Fruit fly (Drosophila melanogaster) whole organism, embryonic: Measurements from ENCODE around the gene CG10252.

Experiments used
- BEAF-32 ChIP-seq: fragments of 200-800 bp; sonication (Bioruptor generic); optimal IDR thresholded peaks from 3 replicates; lab custom pipeline; 2017; ENCODE audit warnings: missing biosample characterization, missing genetic modification characterization, mild to moderate bottlenecking, moderate library complexity, missing genetic modification reagents
- CG10321 ChIP-seq: fragments of 200-800 bp; sonication (Bioruptor generic); IDR thresholded peaks from 2 replicates; pipeline ENCODE4 v1.3.6; 2022; ENCODE audit warnings: missing biosample characterization, missing genetic modification characterization
- CG11504 ChIP-seq: fragments of 200-800 bp; sonication (Bioruptor generic); optimal IDR thresholded peaks from 3 replicates; lab custom pipeline; 2019; ENCODE audit warnings: missing biosample characterization, mild to moderate bottlenecking, missing genetic modification characterization, moderate library complexity
- CG12071 ChIP-seq: fragments of 200-800 bp; sonication (Bioruptor generic); optimal IDR thresholded peaks from 3 replicates; lab custom pipeline; 2018; ENCODE audit warnings: missing biosample characterization, mild to moderate bottlenecking, missing genetic modification characterization
- CG12299 ChIP-seq: fragments of 200-800 bp; sonication (Bioruptor generic); optimal IDR thresholded peaks from 2 replicates; lab custom pipeline; 2018; ENCODE audit warnings: missing biosample characterization, mild to moderate bottlenecking, missing genetic modification characterization
- CG14965 ChIP-seq: fragments of 200-800 bp; sonication (Bioruptor generic); optimal IDR thresholded peaks from 2 replicates; lab custom pipeline; 2016; ENCODE audit warnings: missing biosample characterization, missing genetic modification characterization, borderline replicate concordance
- CG15011 ChIP-seq: fragments of 200-800 bp; sonication (Bioruptor generic); optimal IDR thresholded peaks from 3 replicates; lab custom pipeline; 2018; ENCODE audit warnings: missing biosample characterization, mild to moderate bottlenecking, missing genetic modification characterization
- CG15514 ChIP-seq: fragments of 200-800 bp; sonication (Bioruptor generic); optimal IDR thresholded peaks from 3 replicates; lab custom pipeline; 2017; ENCODE audit warnings: missing biosample characterization, missing genetic modification characterization, mild to moderate bottlenecking, moderate library complexity, missing genetic modification reagents
- CG17612 ChIP-seq: fragments of 200-800 bp; sonication (Bioruptor generic); IDR thresholded peaks from 2 replicates; pipeline ENCODE4 v1.3.6; 2022; ENCODE audit warnings: missing biosample characterization, missing genetic modification characterization
- CG18011 ChIP-seq: fragments of 200-800 bp; sonication (Bioruptor generic); optimal IDR thresholded peaks from 2 replicates; lab custom pipeline; 2017; ENCODE audit warnings: missing biosample characterization, missing genetic modification characterization, mild to moderate bottlenecking, moderate library complexity, missing genotype
- CG18764 ChIP-seq: fragments of 200-800 bp; sonication (Bioruptor generic); optimal IDR thresholded peaks from 3 replicates; lab custom pipeline; 2016; ENCODE audit warnings: missing biosample characterization, missing genetic modification characterization
- CG30020 ChIP-seq: fragments of 200-800 bp; optimal IDR thresholded peaks from 2 replicates; lab custom pipeline; 2019; ENCODE audit warnings: missing biosample characterization, mild to moderate bottlenecking, missing genetic modification characterization, moderate library complexity
- CG34376 ChIP-seq: fragments of 200-800 bp; sonication (Bioruptor generic); optimal IDR thresholded peaks from 2 replicates; lab custom pipeline; 2018; ENCODE audit warnings: missing biosample characterization, mild to moderate bottlenecking, missing genetic modification characterization
- CG3726 ChIP-seq: fragments of 200-800 bp; sonication (Bioruptor generic); IDR thresholded peaks from 3 replicates; pipeline ENCODE4, ENCODE4 v1.3.6; 2022; ENCODE audit warnings: missing biosample characterization, missing genetic modification characterization
- CG43689 ChIP-seq: fragments of 200-800 bp; sonication (Bioruptor generic); IDR thresholded peaks from 2 replicates; pipeline ENCODE4 v1.3.6; 2022; ENCODE audit warnings: missing biosample characterization, missing genetic modification characterization
- CG5245 ChIP-seq: fragments of 200-800 bp; sonication (Bioruptor generic); optimal IDR thresholded peaks from 3 replicates; lab custom pipeline; 2016; ENCODE audit warnings: missing biosample characterization, missing genetic modification characterization
- CG7786 ChIP-seq: fragments of 200-800 bp; sonication (Bioruptor generic); optimal IDR thresholded peaks from 2 replicates; lab custom pipeline; 2016; ENCODE audit warnings: missing biosample characterization, missing genetic modification characterization
- CG9727 ChIP-seq: fragments of 200-800 bp; sonication (Bioruptor generic); optimal IDR thresholded peaks from 3 replicates; lab custom pipeline; 2017; ENCODE audit warnings: missing biosample characterization, mild to moderate bottlenecking, missing genetic modification characterization
- CTCF ChIP-seq: fragments of 200-800 bp; sonication (Bioruptor generic); optimal IDR thresholded peaks from 2 replicates; lab custom pipeline; 2017; ENCODE audit warnings: missing biosample characterization, mild to moderate bottlenecking, missing genetic modification characterization, moderate library complexity
- D ChIP-seq, 2 experiments: fragments of 200-800 bp in 1 of 2; fragments of >200 bp in 1 of 2; sonication (Bioruptor generic) in 1 of 2; optimal IDR thresholded peaks; 2 replicates in 1 of 2; 3 replicates in 1 of 2; lab custom pipeline; 2017; ENCODE audit warnings: mild to moderate bottlenecking in 1 of 2, missing biosample characterization in 1 of 2, missing genetic modification characterization in 1 of 2, missing genetic modification reagents in 1 of 2
- Dek ChIP-seq: fragments of 200-800 bp; sonication (Bioruptor generic); optimal IDR thresholded peaks from 3 replicates; lab custom pipeline; 2019; ENCODE audit warnings: missing biosample characterization, mild to moderate bottlenecking, missing genetic modification characterization, moderate library complexity
- Elba2 ChIP-seq: fragments of 200-800 bp; sonication (Bioruptor generic); optimal IDR thresholded peaks from 3 replicates; lab custom pipeline; 2016; ENCODE audit warnings: missing biosample characterization, missing genetic modification characterization
- Ets65A ChIP-seq: fragments of 200-800 bp; sonication (Bioruptor generic); peaks from one replicate; lab custom pipeline; 2016; ENCODE audit warnings: missing biosample characterization, missing genetic modification characterization
- HmgZ ChIP-seq: fragments of 200-800 bp; sonication (Bioruptor generic); optimal IDR thresholded peaks from 2 replicates; lab custom pipeline; 2018; ENCODE audit warnings: missing biosample characterization, mild to moderate bottlenecking, missing genetic modification characterization
- Lim3 ChIP-seq: fragments of 200-800 bp; sonication (Bioruptor generic); IDR thresholded peaks from 2 replicates; pipeline ENCODE4 v1.3.6; 2022; ENCODE audit warnings: missing biosample characterization, missing genetic modification characterization
- Meics ChIP-seq: fragments of 200-800 bp; sonication (Bioruptor generic); optimal IDR thresholded peaks from 2 replicates; lab custom pipeline; 2017; ENCODE audit warnings: missing biosample characterization, mild to moderate bottlenecking, missing genetic modification characterization
- Neu2 ChIP-seq: fragments of 200-800 bp; sonication (Bioruptor generic); optimal IDR thresholded peaks from 3 replicates; lab custom pipeline; 2016; ENCODE audit warnings: missing biosample characterization, missing genetic modification characterization, borderline replicate concordance
- Oli ChIP-seq: fragments of 200-800 bp; sonication (Bioruptor generic); optimal IDR thresholded peaks from 2 replicates; lab custom pipeline; 2018; ENCODE audit warnings: missing biosample characterization, mild to moderate bottlenecking, missing genetic modification characterization, moderate library complexity
- Trl ChIP-seq, 3 experiments: fragments of >200 bp in 2 of 3; fragments of 200-800 bp in 1 of 3; sonication (Bioruptor generic) in 1 of 3; optimal IDR thresholded peaks; 2 replicates in 1 of 3; 3 replicates in 2 of 3; lab custom pipeline; 2016 to 2017; ENCODE audit warnings: missing biosample characterization in 1 of 3, missing genetic modification characterization in 1 of 3
- Vsx1 ChIP-seq: fragments of 200-800 bp; sonication (Bioruptor generic); optimal IDR thresholded peaks from 2 replicates; lab custom pipeline; 2017; ENCODE audit warnings: missing biosample characterization, mild to moderate bottlenecking, missing genetic modification characterization, missing genetic modification reagents
- Xbp1 ChIP-seq: fragments of 200-800 bp; sonication (Bioruptor generic); optimal IDR thresholded peaks from 3 replicates; lab custom pipeline; 2016; ENCODE audit warnings: missing biosample characterization, mild to moderate bottlenecking, missing genetic modification characterization
- cg ChIP-seq: fragments of 200-800 bp; sonication (Bioruptor generic); optimal IDR thresholded peaks from 3 replicates; lab custom pipeline; 2019; ENCODE audit warnings: missing biosample characterization, mild to moderate bottlenecking, missing genetic modification characterization, moderate library complexity
- chinmo ChIP-seq: fragments of 200-800 bp; sonication (Bioruptor generic); IDR thresholded peaks from 4 replicates; pipeline ENCODE4 v1.3.6; 2022; ENCODE audit warnings: missing biosample characterization, missing genetic modification characterization; ENCODE audit not compliant: partially characterized antibody
- disco-r ChIP-seq: fragments of 200-800 bp; sonication (Bioruptor generic); optimal IDR thresholded peaks from 2 replicates; lab custom pipeline; 2016; ENCODE audit warnings: missing biosample characterization, missing genetic modification characterization
- esg ChIP-seq: fragments of 200-800 bp; sonication (Bioruptor generic); conservative IDR thresholded peaks from 2 replicates; pipeline ENCODE4 v1.3.6; 2022; ENCODE audit warnings: missing biosample characterization, missing genetic modification characterization
- eyg ChIP-seq: fragments of 200-800 bp; sonication (Bioruptor generic); optimal IDR thresholded peaks from 3 replicates; lab custom pipeline; 2016; ENCODE audit warnings: missing biosample characterization, missing genetic modification characterization
- fd64A ChIP-seq: fragments of 200-800 bp; sonication (Bioruptor generic); optimal IDR thresholded peaks from 3 replicates; lab custom pipeline; 2018; ENCODE audit warnings: missing biosample characterization, mild to moderate bottlenecking, missing genetic modification characterization
- fu2 ChIP-seq: fragments of 200-800 bp; sonication (Bioruptor generic); optimal IDR thresholded peaks from 2 replicates; lab custom pipeline; 2016; ENCODE audit warnings: missing biosample characterization, missing genetic modification characterization
- her ChIP-seq: fragments of 200-800 bp; sonication (Bioruptor generic); optimal IDR thresholded peaks from 2 replicates; lab custom pipeline; 2016; ENCODE audit warnings: missing biosample characterization, missing genetic modification characterization
- lab ChIP-seq: fragments of 200-800 bp; sonication (Bioruptor generic); optimal IDR thresholded peaks from 3 replicates; lab custom pipeline; 2017; ENCODE audit warnings: missing biosample characterization, missing genetic modification characterization, mild to moderate bottlenecking, moderate library complexity, missing genetic modification reagents
- lilli ChIP-seq: fragments of 200-800 bp; sonication (Bioruptor generic); optimal IDR thresholded peaks from 3 replicates; lab custom pipeline; 2016; ENCODE audit warnings: missing biosample characterization, missing genetic modification characterization
- pb ChIP-seq: fragments of 200-800 bp; sonication (Bioruptor generic); optimal IDR thresholded peaks from 3 replicates; lab custom pipeline; 2016; ENCODE audit warnings: missing biosample characterization, missing genetic modification characterization
- prd ChIP-seq, 3 experiments: fragments of >200 bp in 2 of 3; fragments of 200-800 bp in 1 of 3; sonication (Bioruptor generic) in 1 of 3; optimal IDR thresholded peaks in 2 of 3; IDR thresholded peaks in 1 of 3; 2 replicates in 2 of 3; 3 replicates in 1 of 3; pipeline versions ENCODE4 v1.3.6 to Lab custom; 2017 to 2022; ENCODE audit warnings: missing biosample characterization in 1 of 3, missing genetic modification characterization in 1 of 3
- sens-2 ChIP-seq: fragments of 200-800 bp; sonication (Bioruptor generic); IDR thresholded peaks from 2 replicates; pipeline ENCODE4 v1.3.6; 2022; ENCODE audit warnings: missing biosample characterization, missing genetic modification characterization
- sim ChIP-seq: fragments of 200-800 bp; sonication (Bioruptor generic); IDR thresholded peaks from 2 replicates; pipeline ENCODE4 v1.3.6; 2022; ENCODE audit warnings: missing biosample characterization, missing genetic modification characterization
- slp2 ChIP-seq: fragments of 200-800 bp; sonication (Bioruptor generic); optimal IDR thresholded peaks from 2 replicates; lab custom pipeline; 2016; ENCODE audit warnings: missing biosample characterization, missing genetic modification characterization
- sob ChIP-seq: fragments of 200-800 bp; sonication (Bioruptor generic); IDR thresholded peaks from 2 replicates; pipeline ENCODE4 v1.3.6; 2022; ENCODE audit warnings: missing biosample characterization, missing genetic modification characterization
- ssp ChIP-seq: fragments of 200-800 bp; sonication (Bioruptor generic); IDR thresholded peaks from 2 replicates; pipeline ENCODE4 v1.3.6; 2022; ENCODE audit warnings: missing biosample characterization, missing genetic modification characterization
- tll ChIP-seq, 2 experiments: fragments of 200-800 bp in 1 of 2; fragments of >200 bp in 1 of 2; sonication (Bioruptor generic) in 1 of 2; optimal IDR thresholded peaks; 2 replicates each; lab custom pipeline; 2017 to 2019; ENCODE audit warnings: missing biosample characterization in 2 of 2, missing genetic modification characterization in 2 of 2, mild to moderate bottlenecking in 1 of 2, moderate library complexity in 1 of 2
- trh ChIP-seq: fragments of 200-800 bp; sonication (Bioruptor generic); optimal IDR thresholded peaks from 2 replicates; lab custom pipeline; 2016; ENCODE audit warnings: missing biosample characterization, missing genetic modification characterization

The CG10252 gene

dm6 chr3R:23729066-23729465 lies 33.0 kb upstream of the CG10252 start (continued):
- peak; percentile 19 for TF ChIP-seq fd64A (GFP tag; lab: Kevin White, UChicago)
- TF ChIP-seq tll (GFP tag; optimal IDR thresholded peaks at IDR 0.05; lab: Kevin White, UChicago): peak in 1 of 2 experiments; percentile 74
- TF ChIP-seq trh: no peak
- no peak for TF ChIP-seq prd (optimal IDR thresholded peaks at IDR 0.05; lab: Kevin White, UChicago)
- no peak for TF ChIP-seq prd (GFP tag; IDR thresholded peaks at IDR 0.05; lab: Robert Waterston, UW)
- TF ChIP-seq CG7786: peak; percentile 34
- TF ChIP-seq sob (GFP tag; lab: Robert Waterston, UW): peak; percentile 61; the same call in 1 of the 2 replicates
- TF ChIP-seq CG5245 (GFP tag; lab: Kevin White, UChicago): no peak
- TF ChIP-seq CG43689 (GFP tag; lab: Robert Waterston, UW): no peak
- TF ChIP-seq Elba2: no peak
- peak; percentile 41 for TF ChIP-seq Vsx1
- no peak for TF ChIP-seq CG18011
- no peak for TF ChIP-seq slp2
- peak; percentile 35 for TF ChIP-seq eyg (GFP tag; lab: Kevin White, UChicago)
- no peak for TF ChIP-seq CG11504 (tag; lab: Kevin White, UChicago)
- TF ChIP-seq Oli (tag; lab: Kevin White, UChicago): no peak
- no peak for TF ChIP-seq Ets65A (GFP tag; lab: Kevin White, UChicago)
- no peak for TF ChIP-seq BEAF-32
- TF ChIP-seq CG12299: peak; percentile 15
- TF ChIP-seq esg: no peak
- peak; percentile 16 for TF ChIP-seq her (GFP tag; lab: Kevin White, UChicago)
- peak; percentile 19 for TF ChIP-seq Dek
- no peak for TF ChIP-seq CG3726 (GFP tag; lab: Robert Waterston, UW)
- peak; percentile 57 for TF ChIP-seq HmgZ (tag; lab: Kevin White, UChicago)
- TF ChIP-seq CG18764 (GFP tag; lab: Kevin White, UChicago): no peak
- TF ChIP-seq D (optimal IDR thresholded peaks at IDR 0.05; lab: Kevin White, UChicago): no peak
- no peak for TF ChIP-seq D (GFP tag; optimal IDR thresholded peaks at IDR 0.05; lab: Kevin White, UChicago)
- TF ChIP-seq cg (GFP tag; lab: Kevin White, UChicago): no peak
- no peak for TF ChIP-seq sens-2 (GFP tag; lab: Robert Waterston, UW)
- peak; percentile 79 for TF ChIP-seq CG12071 (GFP tag; lab: Kevin White, UChicago)
- TF ChIP-seq fu2 (GFP tag; lab: Kevin White, UChicago): no peak
- TF ChIP-seq CTCF (GFP tag; lab: Kevin White, UChicago): no peak
- TF ChIP-seq Trl (optimal IDR thresholded peaks at IDR 0.05; lab: Kevin White, UChicago): no peak
- TF ChIP-seq Trl (GFP tag; optimal IDR thresholded peaks at IDR 0.05; lab: Kevin White, UChicago): no peak
- no peak for TF ChIP-seq CG30020 (tag; lab: Kevin White, UChicago)
- no peak for TF ChIP-seq lilli (GFP tag; lab: Kevin White, UChicago)
- TF ChIP-seq CG34376 (GFP tag; lab: Kevin White, UChicago): peak; percentile 79
- no peak for TF ChIP-seq Xbp1 (GFP tag; lab: Kevin White, UChicago)
- TF ChIP-seq chinmo: 0 out of 4 replicates have a peak, but pooled peaks have one; percentile 17
- no peak for TF ChIP-seq disco-r (GFP tag; lab: Kevin White, UChicago)
- TF ChIP-seq CG17612 (GFP tag; lab: Robert Waterston, UW): no peak
- peak; percentile 62 for TF ChIP-seq CG15514 (GFP tag; lab: Kevin White, UChicago)
- TF ChIP-seq Lim3 (GFP tag; lab: Robert Waterston, UW): no peak
- peak; percentile 47 for TF ChIP-seq CG9727 (GFP tag; lab: Kevin White, UChicago)
- TF ChIP-seq CG15011: peak; percentile 24
- TF ChIP-seq sim (GFP tag; lab: Robert Waterston, UW): no peak
- no peak for TF ChIP-seq Neu2
- peak; percentile 62 for TF ChIP-seq Meics (GFP tag; lab: Kevin White, UChicago)
- no peak for TF ChIP-seq CG14965
- TF ChIP-seq lab (GFP tag; lab: Kevin White, UChicago): peak; percentile 87
- no peak for TF ChIP-seq ssp (GFP tag; lab: Robert Waterston, UW)
- no peak for TF ChIP-seq CG10321 (GFP tag; lab: Robert Waterston, UW)
- TF ChIP-seq pb (GFP tag; lab: Kevin White, UChicago): no peak
